Fruit fly (Drosophila melanogaster) whole organism, embryonic: ENCODE results near the gene P58IPK.

Source experiments
- Adf1 ChIP-seq: fragments of 200-800 bp; sonication (Bioruptor generic); IDR thresholded peaks from 2 replicates; pipeline ENCODE4 v1.3.6; 2022; ENCODE audit warnings: missing biosample characterization, missing genetic modification characterization
- CG10209 ChIP-seq: fragments of 200-800 bp; sonication (Bioruptor generic); optimal IDR thresholded peaks from 3 replicates; lab custom pipeline; 2017; ENCODE audit warnings: missing biosample characterization, mild to moderate bottlenecking, missing genetic modification characterization, missing genetic modification reagents
- CG10366 ChIP-seq: fragments of 200-800 bp; sonication (Bioruptor generic); IDR thresholded peaks from 2 replicates; pipeline ENCODE4 v1.3.6; 2022; ENCODE audit warnings: missing biosample characterization, missing genetic modification characterization
- CG11456 ChIP-seq: fragments of 200-800 bp; sonication (Bioruptor generic); IDR thresholded peaks from 3 replicates; pipeline ENCODE4 v1.3.6; 2022; ENCODE audit warnings: missing biosample characterization, missing genetic modification characterization
- CG12659 ChIP-seq: fragments of 200-800 bp; sonication (Bioruptor generic); optimal IDR thresholded peaks from 3 replicates; lab custom pipeline; 2017; ENCODE audit warnings: mild to moderate bottlenecking, missing biosample characterization, missing genetic modification reagents, missing genetic modification characterization
- CG13296 ChIP-seq: fragments of 200-800 bp; sonication (Bioruptor generic); optimal IDR thresholded peaks from 3 replicates; lab custom pipeline; 2018; ENCODE audit warnings: missing biosample characterization, mild to moderate bottlenecking, missing genetic modification characterization
- CG13894 ChIP-seq: fragments of 200-800 bp; sonication (Bioruptor generic); optimal IDR thresholded peaks from 3 replicates; lab custom pipeline; 2018; ENCODE audit warnings: missing biosample characterization, mild to moderate bottlenecking, missing genetic modification characterization, moderate library complexity
- CG14441 ChIP-seq: fragments of 200-800 bp; sonication (Bioruptor generic); IDR thresholded peaks from 2 replicates; pipeline ENCODE4 v1.3.6; 2022; ENCODE audit warnings: missing biosample characterization, missing genetic modification characterization
- CG14667 ChIP-seq: fragments of 200-800 bp; sonication (Bioruptor generic); IDR thresholded peaks from 2 replicates; pipeline ENCODE4 v1.3.6; 2022; ENCODE audit warnings: missing biosample characterization, missing genetic modification characterization
- CG15696 ChIP-seq: fragments of 200-800 bp; sonication (Bioruptor generic); optimal IDR thresholded peaks from 2 replicates; lab custom pipeline; 2019; ENCODE audit warnings: missing biosample characterization, mild to moderate bottlenecking, missing genetic modification characterization, moderate library complexity
- CG1603 ChIP-seq: fragments of 200-800 bp; sonication (Bioruptor generic); optimal IDR thresholded peaks from 2 replicates; lab custom pipeline; 2019; ENCODE audit warnings: missing biosample characterization, mild to moderate bottlenecking, missing genetic modification characterization, moderate library complexity
- CG1792 ChIP-seq: fragments of 200-800 bp; sonication (Bioruptor generic); optimal IDR thresholded peaks from 2 replicates; lab custom pipeline; 2016; ENCODE audit warnings: missing biosample characterization, missing genetic modification characterization
- CG18011 ChIP-seq: fragments of 200-800 bp; sonication (Bioruptor generic); optimal IDR thresholded peaks from 2 replicates; lab custom pipeline; 2017; ENCODE audit warnings: missing biosample characterization, missing genetic modification characterization, mild to moderate bottlenecking, moderate library complexity, missing genotype
- CG1832 ChIP-seq: fragments of 200-800 bp; sonication (Bioruptor generic); optimal IDR thresholded peaks from 2 replicates; lab custom pipeline; 2017; ENCODE audit warnings: missing biosample characterization, mild to moderate bottlenecking, missing genetic modification characterization, inconsistent platforms
- CG33557 ChIP-seq: fragments of 200-800 bp; sonication (Bioruptor generic); optimal IDR thresholded peaks from 2 replicates; lab custom pipeline; 2019; ENCODE audit warnings: missing biosample characterization, mild to moderate bottlenecking, missing genetic modification characterization, moderate library complexity
- CG3407 ChIP-seq: fragments of 200-800 bp; sonication (Bioruptor generic); optimal IDR thresholded peaks from 2 replicates; lab custom pipeline; 2018; ENCODE audit warnings: missing biosample characterization, mild to moderate bottlenecking, missing genetic modification characterization
- CG34422 ChIP-seq: fragments of 200-800 bp; sonication (Bioruptor generic); IDR thresholded peaks from 3 replicates; pipeline ENCODE4 v1.3.6; 2022; ENCODE audit warnings: missing biosample characterization, missing genetic modification characterization
- CG6654 ChIP-seq: fragments of 200-800 bp; sonication (Bioruptor generic); optimal IDR thresholded peaks from 2 replicates; lab custom pipeline; 2017; ENCODE audit warnings: missing biosample characterization, mild to moderate bottlenecking, missing genetic modification characterization
- CG7928 ChIP-seq: fragments of 200-800 bp; sonication (Bioruptor generic); optimal IDR thresholded peaks from 2 replicates; lab custom pipeline; 2017; ENCODE audit warnings: missing biosample characterization, mild to moderate bottlenecking, missing genetic modification characterization
- CG9215 ChIP-seq: fragments of 200-800 bp; sonication (Bioruptor generic); IDR thresholded peaks from 2 replicates; pipeline ENCODE4 v1.3.6; 2022; ENCODE audit warnings: missing biosample characterization, missing genetic modification characterization
- D19A ChIP-seq: fragments of 200-800 bp; optimal IDR thresholded peaks from 3 replicates; lab custom pipeline; 2019; ENCODE audit warnings: missing biosample characterization, mild to moderate bottlenecking, missing genetic modification characterization, moderate library complexity
- Dad ChIP-seq: fragments of 200-800 bp; sonication (Bioruptor generic); optimal IDR thresholded peaks from 3 replicates; lab custom pipeline; 2016; ENCODE audit warnings: missing biosample characterization, missing genetic modification characterization
- Deaf1 ChIP-seq: fragments of 200-800 bp; optimal IDR thresholded peaks from 3 replicates; lab custom pipeline; 2019; ENCODE audit warnings: missing biosample characterization, mild to moderate bottlenecking, missing genetic modification characterization, moderate library complexity
- Dip3 ChIP-seq: fragments of 200-800 bp; sonication (Bioruptor generic); optimal IDR thresholded peaks from 3 replicates; lab custom pipeline; 2016; ENCODE audit warnings: missing biosample characterization, missing genetic modification characterization
- Dp ChIP-seq: fragments of 200-800 bp; sonication (Bioruptor generic); optimal IDR thresholded peaks from 2 replicates; lab custom pipeline; 2018; ENCODE audit warnings: missing biosample characterization, mild to moderate bottlenecking, missing genetic modification characterization, moderate library complexity
- HLHmδ ChIP-seq: fragments of 200-800 bp; sonication (Bioruptor generic); optimal IDR thresholded peaks from 2 replicates; lab custom pipeline; 2018; ENCODE audit warnings: missing biosample characterization, mild to moderate bottlenecking, missing genetic modification characterization, moderate library complexity
- MESR4 ChIP-seq: fragments of 200-800 bp; sonication (Bioruptor generic); optimal IDR thresholded peaks from 2 replicates; lab custom pipeline; 2018; ENCODE audit warnings: missing biosample characterization, mild to moderate bottlenecking, missing genetic modification characterization, moderate library complexity
- Med ChIP-seq: fragments of 200-800 bp; sonication (Bioruptor generic); peaks from one replicate; lab custom pipeline; 2016; ENCODE audit warnings: missing biosample characterization, missing genetic modification characterization, mild to moderate bottlenecking, inconsistent platforms, moderate library complexity
- Side ChIP-seq: fragments of 200-800 bp; sonication (Bioruptor generic); optimal IDR thresholded peaks from 2 replicates; lab custom pipeline; 2016; ENCODE audit warnings: missing biosample characterization, missing genetic modification characterization
- Sry-δ ChIP-seq: fragments of 200-800 bp; sonication (Bioruptor generic); optimal IDR thresholded peaks from 2 replicates; lab custom pipeline; 2016; ENCODE audit warnings: missing biosample characterization, missing genetic modification characterization
- Vsx1 ChIP-seq: fragments of 200-800 bp; sonication (Bioruptor generic); optimal IDR thresholded peaks from 2 replicates; lab custom pipeline; 2017; ENCODE audit warnings: missing biosample characterization, mild to moderate bottlenecking, missing genetic modification characterization, missing genetic modification reagents
- ab ChIP-seq: fragments of 200-800 bp; sonication (Bioruptor generic); optimal IDR thresholded peaks from 2 replicates; lab custom pipeline; 2016; ENCODE audit warnings: missing biosample characterization, missing genetic modification characterization
- al ChIP-seq: fragments of 200-800 bp; sonication (Bioruptor generic); IDR thresholded peaks from 2 replicates; pipeline ENCODE4 v1.3.6; 2022; ENCODE audit warnings: missing biosample characterization, missing genetic modification characterization
- dmrt11E ChIP-seq: fragments of 200-800 bp; sonication (Bioruptor generic); optimal IDR thresholded peaks from 3 replicates; lab custom pipeline; 2018; ENCODE audit warnings: missing biosample characterization, mild to moderate bottlenecking, missing genetic modification characterization, moderate library complexity
- exex ChIP-seq: fragments of 200-800 bp; sonication (Bioruptor generic); optimal IDR thresholded peaks from 4 replicates; lab custom pipeline; 2018; ENCODE audit warnings: missing biosample characterization, mild to moderate bottlenecking, missing genetic modification characterization, moderate library complexity
- fd96Cb ChIP-seq: fragments of 200-800 bp; sonication (Bioruptor generic); optimal IDR thresholded peaks from 2 replicates; lab custom pipeline; 2018; ENCODE audit warnings: missing biosample characterization, mild to moderate bottlenecking, missing genetic modification characterization, moderate library complexity
- grn ChIP-seq: fragments of 200-800 bp; sonication (Bioruptor generic); optimal IDR thresholded peaks from 3 replicates; lab custom pipeline; 2017; ENCODE audit warnings: missing biosample characterization, missing genetic modification characterization
- lmd ChIP-seq: fragments of 200-800 bp; sonication (Bioruptor generic); IDR thresholded peaks from 2 replicates; pipeline ENCODE4 v1.3.6; 2022; ENCODE audit warnings: missing biosample characterization, missing genetic modification characterization
- mirr ChIP-seq: fragments of 200-800 bp; sonication (Bioruptor generic); optimal IDR thresholded peaks from 3 replicates; lab custom pipeline; 2018; ENCODE audit warnings: missing biosample characterization, mild to moderate bottlenecking, missing genetic modification characterization
- pros ChIP-seq: fragments of 200-800 bp; sonication (Bioruptor generic); optimal IDR thresholded peaks from 3 replicates; lab custom pipeline; 2019; ENCODE audit warnings: missing biosample characterization, mild to moderate bottlenecking, missing genetic modification characterization, moderate library complexity
- psq ChIP-seq: fragments of 200-800 bp; sonication (Bioruptor generic); optimal IDR thresholded peaks from 2 replicates; lab custom pipeline; 2017; ENCODE audit warnings: missing biosample characterization, missing genetic modification characterization
- salm ChIP-seq: fragments of 200-800 bp; sonication (Bioruptor generic); optimal IDR thresholded peaks from 2 replicates; lab custom pipeline; 2018; ENCODE audit warnings: missing biosample characterization, mild to moderate bottlenecking, missing genetic modification characterization
- scrt ChIP-seq: fragments of 200-800 bp; sonication (Bioruptor generic); optimal IDR thresholded peaks from 2 replicates; lab custom pipeline; 2018; ENCODE audit warnings: missing biosample characterization, mild to moderate bottlenecking, missing genetic modification characterization, moderate library complexity
- sens-2 ChIP-seq: fragments of 200-800 bp; sonication (Bioruptor generic); IDR thresholded peaks from 2 replicates; pipeline ENCODE4 v1.3.6; 2022; ENCODE audit warnings: missing biosample characterization, missing genetic modification characterization
- shn ChIP-seq: fragments of 200-800 bp; sonication (Bioruptor generic); optimal IDR thresholded peaks from 3 replicates; lab custom pipeline; 2016; ENCODE audit warnings: missing biosample characterization, missing genetic modification characterization
- sob ChIP-seq: fragments of 200-800 bp; sonication (Bioruptor generic); IDR thresholded peaks from 2 replicates; pipeline ENCODE4 v1.3.6; 2022; ENCODE audit warnings: missing biosample characterization, missing genetic modification characterization
- tll ChIP-seq, 2 experiments: fragments of 200-800 bp in 1 of 2; fragments of >200 bp in 1 of 2; sonication (Bioruptor generic) in 1 of 2; optimal IDR thresholded peaks; 2 replicates each; lab custom pipeline; 2017 to 2019; ENCODE audit warnings: missing biosample characterization in 2 of 2, missing genetic modification characterization in 2 of 2, mild to moderate bottlenecking in 1 of 2, moderate library complexity in 1 of 2
- twi ChIP-seq: fragments of 200-800 bp; optimal IDR thresholded peaks from 2 replicates; lab custom pipeline; 2019; ENCODE audit warnings: missing biosample characterization, mild to moderate bottlenecking, missing genetic modification characterization, moderate library complexity
- tx ChIP-seq: fragments of 200-800 bp; sonication (Bioruptor generic); optimal IDR thresholded peaks from 2 replicates; lab custom pipeline; 2016; ENCODE audit warnings: missing biosample characterization, missing genetic modification characterization

Gene P58IPK

DNA sequence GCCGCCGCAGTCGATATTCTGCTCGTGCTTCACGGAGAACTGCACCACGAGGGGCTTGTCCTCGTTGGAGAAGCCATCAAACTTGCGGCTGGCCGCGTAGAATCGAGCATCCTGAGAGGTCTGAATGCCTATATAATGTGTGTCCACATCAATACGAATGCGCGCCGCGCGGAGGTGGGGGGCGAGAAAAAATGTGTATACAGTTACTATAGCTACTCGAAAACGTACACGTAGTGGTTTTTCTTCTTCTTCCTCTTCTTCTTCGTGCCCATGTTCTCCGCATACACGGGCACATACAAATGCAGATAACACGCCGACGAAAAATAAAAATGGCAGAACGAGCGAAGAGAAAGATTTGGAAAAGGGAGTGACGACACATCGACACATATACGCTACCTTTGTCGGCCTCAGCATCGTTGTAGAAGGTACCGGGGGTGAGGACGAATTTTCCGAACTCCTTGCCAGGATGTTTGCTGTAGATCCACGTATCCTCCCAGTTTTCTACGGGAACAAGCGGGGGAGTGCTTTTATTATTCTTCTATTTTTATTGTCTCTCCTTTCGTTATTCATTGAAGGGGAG, 43.4 kb downstream of the P58IPK start (continued):
- TF ChIP-seq exex (tag; lab: Kevin White, UChicago) (no peak), twi (tag; lab: Kevin White, UChicago) (no peak), CG14667 (GFP tag; lab: Robert Waterston, UW) (no peak), MESR4 (GFP tag; lab: Kevin White, UChicago) (peak; percentile 83), CG9215 (GFP tag; lab: Robert Waterston, UW) (no peak), CG3407 (GFP tag; lab: Kevin White, UChicago) (no peak), CG14441 (GFP tag; lab: Robert Waterston, UW) (no peak), ab (GFP tag; lab: Kevin White, UChicago) (no peak), Med (GFP tag; lab: Kevin White, UChicago) (peak; percentile 70), fd96Cb (tag; lab: Kevin White, UChicago) (no peak), Adf1 (GFP tag; lab: Robert Waterston, UW) (no peak), CG6654 (no peak), scrt (GFP tag; lab: Kevin White, UChicago) (no peak), CG1603 (tag; lab: Kevin White, UChicago) (no peak), CG11456 (GFP tag; lab: Robert Waterston, UW) (no peak), tx (GFP tag; lab: Kevin White, UChicago) (no peak)

DNA sequence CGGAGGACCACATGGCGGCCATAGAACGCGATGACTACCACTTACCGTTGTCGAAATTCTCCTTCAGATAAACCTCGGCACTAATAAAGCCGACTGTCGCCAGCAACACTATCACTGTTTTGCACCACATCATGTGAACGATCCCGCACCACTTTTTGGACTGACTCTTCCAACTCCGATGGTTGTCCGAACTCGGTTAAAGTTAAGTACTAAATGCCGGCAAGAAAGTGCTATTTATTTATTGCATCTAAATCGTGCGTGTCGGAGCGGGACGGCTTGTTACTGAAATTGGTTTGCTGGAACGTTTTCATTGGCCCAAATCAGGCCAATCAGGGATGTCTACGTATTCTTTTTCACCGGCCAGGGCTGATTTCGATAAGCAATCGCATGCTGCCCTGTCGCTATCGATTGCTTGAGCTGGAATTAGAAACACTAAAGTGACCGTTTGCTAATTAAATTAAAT, 43.9 kb downstream of the P58IPK start, which contains the start of gene Calr:
Gene Calr (minus strand): TSS at position 219 of the 463 bp plus-strand sequence.
- TF ChIP-seq CG13894 (tag; lab: Kevin White, UChicago) (peak; percentile 55), salm (peak; percentile 52), pros (GFP tag; lab: Kevin White, UChicago) (peak; percentile 53), Sry-δ (GFP tag; lab: Kevin White, UChicago) (peak; percentile 54), Dip3 (peak; percentile 66), CG1792 (peak; percentile 7), sob (no peak), CG1832 (peak; percentile 73), psq (GFP tag; lab: Kevin White, UChicago) (no peak), HLHmδ (peak; percentile 63), Deaf1 (tag; lab: Kevin White, UChicago) (peak; percentile 83), CG10209 (GFP tag; lab: Kevin White, UChicago) (peak; percentile 11), CG18011 (GFP tag; lab: Kevin White, UChicago) (peak; percentile 9), Dp (peak; percentile 51), CG13296 (GFP tag; lab: Kevin White, UChicago) (peak; percentile 56), CG12659 (GFP tag; lab: Kevin White, UChicago) (peak; percentile 78), CG15696 (tag; lab: Kevin White, UChicago) (no peak), tll (GFP tag; optimal IDR thresholded peaks at IDR 0.05; lab: Kevin White, UChicago) (peak in 1 of 2 experiments; percentile 29), lmd (no peak), CG33557 (GFP tag; lab: Kevin White, UChicago) (peak; percentile 22), Dad (GFP tag; lab: Kevin White, UChicago) (peak; percentile 3), dmrt11E (peak; percentile 27), CG10366 (GFP tag; lab: Robert Waterston, UW) (no peak), Side (GFP tag; lab: Kevin White, UChicago) (peak; percentile 22), D19A (peak; percentile 30), al (GFP tag; lab: Robert Waterston, UW) (no peak), CG34422 (GFP tag; lab: Robert Waterston, UW) (no peak), Vsx1 (peak; percentile 46), grn (peak; percentile 26), CG7928 (GFP tag; lab: Kevin White, UChicago) (peak; percentile 47), shn (GFP tag; lab: Kevin White, UChicago) (peak; percentile 43), sens-2 (GFP tag; lab: Robert Waterston, UW) (no peak), mirr (peak; percentile 77)
